Worm (Caenorhabditis elegans): ENCODE measurements around the gene klp-12.

DNA sequence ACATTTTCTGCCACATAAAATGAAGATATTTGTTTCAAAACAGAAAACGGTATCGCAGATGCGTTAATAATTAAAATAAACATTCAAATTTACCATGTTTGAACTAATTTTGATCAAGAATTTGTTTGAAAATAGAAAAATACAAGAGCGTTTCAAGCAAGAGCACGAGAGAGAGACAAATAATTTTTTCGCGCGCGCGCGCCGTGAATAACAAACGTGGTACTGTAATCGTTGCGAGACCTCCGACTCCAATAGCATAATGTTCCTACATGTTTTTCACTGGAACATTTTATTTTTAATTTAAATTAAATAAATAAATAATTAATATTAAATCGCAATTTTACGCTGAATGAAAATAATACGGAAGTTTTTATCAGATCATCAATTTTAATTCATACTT lies 22.6 kb downstream of the klp-12 start, which contains the start of gene F54E12.2:
- TF ChIP-seq ama-1 (optimal IDR thresholded peaks at IDR 0.05) (no peak), tra-4 (tag; optimal IDR thresholded peaks at IDR 0.05) (no peak), B0310.2 (tag; optimal IDR thresholded peaks at IDR 0.05) (no peak), ceh-36 (tag; optimal IDR thresholded peaks at IDR 0.05) (no peak)
